Worm (Caenorhabditis elegans) whole organism, late embryonic: ENCODE results near the gene C02E7.8.

Experiments
- C08G9.2 ChIP-seq: sonication (generic microtip); optimal IDR thresholded peaks from 2 replicates; lab custom pipeline; 2016; ENCODE audit warnings: mild to moderate bottlenecking, missing genetic modification characterization, moderate library complexity, missing compliant biosample characterization
- C38D4.7 ChIP-seq: fragments of 200-800 bp; sonication (Bioruptor generic); optimal IDR thresholded peaks from 2 replicates; lab custom pipeline; 2018; ENCODE audit warnings: mild to moderate bottlenecking, missing genetic modification characterization, moderate library complexity, missing compliant biosample characterization
- F13H6.1 ChIP-seq: sonication (generic microtip); optimal IDR thresholded peaks from 2 replicates; lab custom pipeline; 2016; ENCODE audit warnings: missing genetic modification characterization, missing compliant biosample characterization
- K02D7.2 ChIP-seq: sonication (generic microtip); optimal IDR thresholded peaks from 2 replicates; lab custom pipeline; 2017; ENCODE audit warnings: mild to moderate bottlenecking, missing genetic modification characterization, missing compliant biosample characterization
- K09A11.1 ChIP-seq: sonication (generic microtip); optimal IDR thresholded peaks from 2 replicates; lab custom pipeline; 2017; ENCODE audit warnings: antibody characterized with exemption, mild to moderate bottlenecking, missing genetic modification characterization, missing compliant biosample characterization; ENCODE audit not compliant: insufficient read depth
- ahr-1 ChIP-seq: sonication (generic microtip); optimal IDR thresholded peaks from 2 replicates; lab custom pipeline; 2016; ENCODE audit warnings: missing genetic modification characterization, missing compliant biosample characterization
- ama-1 ChIP-seq: fragments of 150-350 bp; optimal IDR thresholded peaks from 2 replicates; lab custom pipeline; 2014
- ceh-2 ChIP-seq: sonication (generic microtip); optimal IDR thresholded peaks from 2 replicates; lab custom pipeline; 2016; ENCODE audit warnings: missing genotype, missing genetic modification characterization, missing compliant biosample characterization
- ceh-24 ChIP-seq: sonication (generic microtip); optimal IDR thresholded peaks from 2 replicates; lab custom pipeline; 2016; ENCODE audit warnings: mild to moderate bottlenecking, missing genetic modification characterization, missing compliant biosample characterization
- ceh-31 ChIP-seq: sonication (generic microtip); optimal IDR thresholded peaks from 2 replicates; lab custom pipeline; 2016; ENCODE audit warnings: missing genetic modification characterization, missing compliant biosample characterization
- ceh-34 ChIP-seq: sonication (generic microtip); optimal IDR thresholded peaks from 2 replicates; lab custom pipeline; 2016; ENCODE audit warnings: mild to moderate bottlenecking, missing genetic modification characterization, missing compliant biosample characterization
- ceh-45 ChIP-seq: fragments of 200-800 bp; sonication (Bioruptor generic); IDR thresholded peaks from 2 replicates; pipeline ENCODE4 v1.3.6; 2022; ENCODE audit warnings: missing genetic modification reagents, missing genetic modification characterization, missing compliant biosample characterization
- che-1 ChIP-seq: sonication (generic microtip); optimal IDR thresholded peaks from 2 replicates; lab custom pipeline; 2016; ENCODE audit warnings: mild to moderate bottlenecking, missing genetic modification characterization, missing compliant biosample characterization
- dmd-4 ChIP-seq: sonication (generic microtip); optimal IDR thresholded peaks from 2 replicates; lab custom pipeline; 2016; ENCODE audit warnings: borderline replicate concordance, missing genetic modification characterization, missing compliant biosample characterization
- dve-1 ChIP-seq: sonication (generic microtip); optimal IDR thresholded peaks from 2 replicates; lab custom pipeline; 2017; ENCODE audit warnings: antibody characterized with exemption, mild to moderate bottlenecking, missing genetic modification characterization, missing compliant biosample characterization
- elt-4 ChIP-seq: sonication (generic microtip); optimal IDR thresholded peaks from 2 replicates; lab custom pipeline; 2016; ENCODE audit warnings: missing genetic modification characterization, missing compliant biosample characterization
- ets-4 ChIP-seq: sonication (generic microtip); optimal IDR thresholded peaks from 2 replicates; lab custom pipeline; 2016; ENCODE audit warnings: missing genetic modification characterization, missing compliant biosample characterization
- eyg-1 ChIP-seq: sonication (generic microtip); optimal IDR thresholded peaks from 2 replicates; lab custom pipeline; 2016; ENCODE audit warnings: missing genotype, missing genetic modification characterization, missing compliant biosample characterization
- fax-1 ChIP-seq: sonication (generic microtip); optimal IDR thresholded peaks from 2 replicates; lab custom pipeline; 2016; ENCODE audit warnings: missing genotype, missing genetic modification characterization, missing compliant biosample characterization
- gmeb-2 ChIP-seq: sonication (generic microtip); optimal IDR thresholded peaks from 2 replicates; lab custom pipeline; 2016; ENCODE audit warnings: missing genetic modification characterization, inconsistent platforms, missing compliant biosample characterization
- hlh-13 ChIP-seq: fragments of 200-800 bp; sonication (Bioruptor generic); optimal IDR thresholded peaks from 2 replicates; lab custom pipeline; 2018; ENCODE audit warnings: mild to moderate bottlenecking, missing genetic modification characterization, missing compliant biosample characterization
- hlh-30 ChIP-seq: sonication (generic microtip); optimal IDR thresholded peaks from 2 replicates; lab custom pipeline; 2017; ENCODE audit warnings: antibody characterized with exemption, missing genetic modification characterization, missing compliant biosample characterization; ENCODE audit not compliant: insufficient read depth
- hlh-6 ChIP-seq: sonication (generic microtip); optimal IDR thresholded peaks from 2 replicates; lab custom pipeline; 2016; ENCODE audit warnings: missing genotype, missing genetic modification characterization, missing compliant biosample characterization
- lim-6 ChIP-seq: sonication (generic microtip); optimal IDR thresholded peaks from 2 replicates; lab custom pipeline; 2016; ENCODE audit warnings: missing genetic modification characterization, missing compliant biosample characterization
- lin-11 ChIP-seq: fragments of 200-800 bp; sonication (Bioruptor generic); optimal IDR thresholded peaks from 2 replicates; lab custom pipeline; 2018; ENCODE audit warnings: mild to moderate bottlenecking, missing genetic modification characterization, missing compliant biosample characterization
- mec-3 ChIP-seq: sonication (generic microtip); optimal IDR thresholded peaks from 2 replicates; lab custom pipeline; 2016; ENCODE audit warnings: borderline replicate concordance, missing genetic modification characterization, missing compliant biosample characterization
- nhr-232 ChIP-seq: sonication (generic microtip); optimal IDR thresholded peaks from 2 replicates; lab custom pipeline; 2016; ENCODE audit warnings: missing genetic modification characterization, missing compliant biosample characterization
- pha-4 ChIP-seq: fragments of 150-350 bp; optimal IDR thresholded peaks from 2 replicates; lab custom pipeline; 2018; ENCODE audit warnings: missing biosample characterization, missing genetic modification reagents, missing genetic modification characterization
- ref-2 ChIP-seq: sonication (generic microtip); optimal IDR thresholded peaks from 2 replicates; lab custom pipeline; 2016; ENCODE audit warnings: missing genetic modification characterization, missing compliant biosample characterization
- rnt-1 ChIP-seq: sonication (generic microtip); optimal IDR thresholded peaks from 2 replicates; lab custom pipeline; 2016; ENCODE audit warnings: missing genetic modification characterization, missing compliant biosample characterization
- sox-2 ChIP-seq: fragments of 200-800 bp; sonication (Bioruptor generic); IDR thresholded peaks from 2 replicates; pipeline ENCODE4 v1.3.6; 2022; ENCODE audit warnings: missing genetic modification reagents, missing genetic modification characterization, missing compliant biosample characterization
- sox-4 ChIP-seq: sonication (generic microtip); optimal IDR thresholded peaks from 2 replicates; lab custom pipeline; 2017; ENCODE audit warnings: mild to moderate bottlenecking, missing genetic modification characterization, inconsistent platforms, missing compliant biosample characterization
- syd-9 ChIP-seq: sonication (generic microtip); optimal IDR thresholded peaks from 2 replicates; lab custom pipeline; 2016; ENCODE audit warnings: mild to moderate bottlenecking, missing genetic modification characterization, moderate library complexity, missing compliant biosample characterization
- tbx-7 ChIP-seq: sonication (generic microtip); optimal IDR thresholded peaks from 2 replicates; lab custom pipeline; 2016; ENCODE audit warnings: missing genotype, missing genetic modification characterization, missing compliant biosample characterization
- ttx-3 ChIP-seq: sonication (generic microtip); optimal IDR thresholded peaks from 2 replicates; lab custom pipeline; 2016; ENCODE audit warnings: missing genetic modification reagents, missing genetic modification characterization, missing compliant biosample characterization
- unc-3 ChIP-seq, 2 experiments: fragments of 200-800 bp in 1 of 2; sonication (Bioruptor generic) in 1 of 2; sonication (generic microtip) in 1 of 2; conservative IDR thresholded peaks in 1 of 2; optimal IDR thresholded peaks in 1 of 2; 2 replicates each; pipeline versions ENCODE4 v1.3.6 to Lab custom; 2016 to 2022; ENCODE audit warnings: missing compliant biosample characterization in 2 of 2, missing genetic modification characterization in 2 of 2, missing genetic modification reagents in 1 of 2
- unc-42 ChIP-seq: sonication (generic microtip); optimal IDR thresholded peaks from 2 replicates; lab custom pipeline; 2016; ENCODE audit warnings: missing genotype, missing genetic modification characterization, missing compliant biosample characterization
- unc-86 ChIP-seq: sonication (generic microtip); optimal IDR thresholded peaks from 2 replicates; lab custom pipeline; 2016; ENCODE audit warnings: missing genetic modification characterization, missing compliant biosample characterization
- ztf-16 ChIP-seq: sonication (generic microtip); optimal IDR thresholded peaks from 2 replicates; lab custom pipeline; 2017; ENCODE audit warnings: missing genetic modification characterization, missing compliant biosample characterization

Gene C02E7.8

ce11 chrV:4935096-4935495, 14.5 kb upstream of the C02E7.8 start (continued):
- TF ChIP-seq che-1 (tag; lab: Kevin White, UChicago) (no peak), dve-1 (tag; lab: Kevin White, UChicago) (no peak)

ce11 chrV:4934406-4934805, 13.8 kb upstream of the C02E7.8 start, which contains the start of gene catp-2:
catp-2 (plus strand) TSS chrV:4934706.
- TF ChIP-seq ama-1 (lab: Kevin White, UChicago) (no peak), rnt-1 (tag; lab: Kevin White, UChicago) (no peak), gmeb-2 (no peak), unc-3 (GFP tag; conservative IDR thresholded peaks at IDR 0.05; lab: Robert Waterston, UW) (no peak), unc-3 (tag; optimal IDR thresholded peaks at IDR 0.05; lab: Kevin White, UChicago) (no peak), nhr-232 (tag; lab: Kevin White, UChicago) (no peak), hlh-30 (no peak), hlh-6 (no peak)

ce11 chrV:4933268-4933667, 12.7 kb upstream of the C02E7.8 start:
- TF ChIP-seq tbx-7 (tag; lab: Kevin White, UChicago) (no peak), ahr-1 (tag; lab: Kevin White, UChicago) (no peak), K02D7.2 (no peak), fax-1 (tag; lab: Kevin White, UChicago) (no peak), unc-3 (GFP tag; conservative IDR thresholded peaks at IDR 0.05; lab: Robert Waterston, UW) (no peak), unc-3 (tag; optimal IDR thresholded peaks at IDR 0.05; lab: Kevin White, UChicago) (no peak)

- TF ChIP-seq ttx-3 (tag; lab: Kevin White, UChicago) (no peak), pha-4 (no peak), C08G9.2 (no peak), C38D4.7 (GFP tag; lab: Kevin White, UChicago) (no peak), elt-4 (tag; lab: Kevin White, UChicago) (no peak), F13H6.1 (tag; lab: Kevin White, UChicago) (no peak), sox-4 (tag; lab: Kevin White, UChicago) (no peak), unc-86 (no peak), gmeb-2 (no peak), dmd-4 (tag; lab: Kevin White, UChicago) (no peak), ceh-31 (tag; lab: Kevin White, UChicago) (no peak), ceh-2 (tag; lab: Kevin White, UChicago) (no peak), hlh-30 (no peak), eyg-1 (tag; lab: Kevin White, UChicago) (no peak), K09A11.1 (tag; lab: Kevin White, UChicago) (no peak), mec-3 (no peak), lim-6 (tag; lab: Kevin White, UChicago) (no peak), ztf-16 (tag; lab: Kevin White, UChicago) (no peak), sox-2 (GFP tag; lab: Robert Waterston, UW) (no peak), ahr-1 (tag; lab: Kevin White, UChicago) (no peak)
These were observed 12.2 kb upstream of the C02E7.8 start, which contains the start of gene C02E7.10 for ce11 chrV:4932814-4933213. C02E7.10 (minus strand) TSS chrV:4933045.

DNA sequence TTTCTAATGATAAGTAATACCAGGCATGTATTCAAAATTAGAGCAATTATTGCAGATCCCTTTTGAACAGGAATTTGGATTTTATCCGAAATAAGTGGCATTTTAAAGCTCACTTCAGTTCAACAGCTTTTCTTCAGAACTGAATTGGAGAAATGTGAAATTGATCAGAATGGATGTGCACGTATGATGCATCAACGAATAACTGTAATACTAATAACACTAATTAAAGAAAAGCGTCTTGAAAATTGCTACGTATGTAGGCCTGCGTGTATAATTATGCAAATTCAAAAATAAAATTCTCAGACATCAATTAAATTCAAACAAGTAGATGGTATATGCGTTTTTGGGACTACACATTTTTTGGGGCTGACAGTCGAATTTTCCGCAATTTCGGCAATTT, 9.3 kb upstream of the C02E7.8 start, which contains the start of gene str-205:
Gene str-205 (minus strand): TSS at position 101 of the 400 bp plus-strand sequence.
- TF ChIP-seq ztf-16 (tag; lab: Kevin White, UChicago) = no peak
- no peak for TF ChIP-seq sox-4 (tag; lab: Kevin White, UChicago)
- no peak for TF ChIP-seq lim-6 (tag; lab: Kevin White, UChicago)
- TF ChIP-seq tbx-7 (tag; lab: Kevin White, UChicago) = no peak
- TF ChIP-seq ceh-24 (tag; lab: Kevin White, UChicago) = no peak
- TF ChIP-seq lin-11 (tag; lab: Kevin White, UChicago) = no peak
- no peak for TF ChIP-seq syd-9 (tag; lab: Kevin White, UChicago)
- no peak for TF ChIP-seq ceh-34 (tag; lab: Kevin White, UChicago)
- TF ChIP-seq ceh-45 (GFP tag; lab: Robert Waterston, UW) = no peak
- no peak for TF ChIP-seq ceh-31 (tag; lab: Kevin White, UChicago)
- TF ChIP-seq ets-4 = no peak
- no peak for TF ChIP-seq ref-2 (tag; lab: Kevin White, UChicago)
- no peak for TF ChIP-seq unc-3 (GFP tag; conservative IDR thresholded peaks at IDR 0.05; lab: Robert Waterston, UW)
- no peak for TF ChIP-seq unc-3 (tag; optimal IDR thresholded peaks at IDR 0.05; lab: Kevin White, UChicago)
- no peak for TF ChIP-seq K09A11.1 (tag; lab: Kevin White, UChicago)
- no peak for TF ChIP-seq mec-3
- no peak for TF ChIP-seq hlh-13 (GFP tag; lab: Kevin White, UChicago)
- no peak for TF ChIP-seq unc-42 (tag; lab: Kevin White, UChicago)
